Worm (Caenorhabditis elegans) whole organism, L4 larva: Measurements from ENCODE around the gene T07D4.2.

Source experiments
- ceh-62 ChIP-seq: sonication (generic microtip); optimal IDR thresholded peaks from 2 replicates; lab custom pipeline; 2017; ENCODE audit warnings: missing biosample characterization, missing genetic modification characterization
- ceh-82 ChIP-seq: sonication (generic microtip); optimal IDR thresholded peaks from 2 replicates; lab custom pipeline; 2017; ENCODE audit warnings: missing biosample characterization, missing genetic modification characterization
- daf-19 ChIP-seq: fragments of 200-800 bp; sonication (Bioruptor generic); conservative IDR thresholded peaks from 2 replicates; pipeline ENCODE4 v1.3.6; 2022; ENCODE audit warnings: missing genetic modification characterization, missing compliant biosample characterization
- unc-39 ChIP-seq: sonication (generic microtip); optimal IDR thresholded peaks from 2 replicates; lab custom pipeline; 2017; ENCODE audit warnings: missing biosample characterization, missing genetic modification characterization
- zip-11 ChIP-seq: fragments of 200-800 bp; sonication (Bioruptor generic); IDR thresholded peaks from 2 replicates; pipeline ENCODE4 v1.3.6; 2022; ENCODE audit warnings: missing genetic modification characterization, missing compliant biosample characterization

DNA sequence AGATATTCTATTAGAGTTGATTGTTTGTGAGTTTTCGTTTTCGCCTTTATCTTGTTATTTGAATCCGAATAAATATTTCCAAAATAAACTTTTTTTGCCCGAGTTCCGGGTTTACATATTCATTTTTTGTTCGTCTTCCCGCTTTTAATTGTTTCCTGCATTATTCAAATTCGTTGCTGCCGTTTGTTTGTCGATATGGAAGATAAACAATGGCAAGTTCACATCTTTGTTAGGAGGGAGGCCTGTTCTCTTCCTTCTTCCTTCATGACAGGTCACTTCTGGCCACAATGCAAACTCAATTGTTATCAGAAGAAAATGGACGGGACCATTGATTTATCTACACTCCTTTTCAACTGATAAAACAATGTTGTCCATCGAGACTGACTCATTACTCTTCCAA, 15.8 kb upstream of the T07D4.2 start:
- TF ChIP-seq unc-39 (tag; lab: Kevin White, UChicago) (no peak), ceh-62 (tag; lab: Kevin White, UChicago) (no peak), ceh-82 (tag; lab: Kevin White, UChicago) (no peak), zip-11 (GFP tag; lab: Robert Waterston, UW) (no peak), daf-19 (GFP tag; lab: Robert Waterston, UW) (no peak)
